Worm (Caenorhabditis elegans) whole organism, L3 larva: ENCODE data around the gene F17A9.4.

Source experiments
- ceh-82 ChIP-seq: fragments of 150-350 bp; optimal IDR thresholded peaks from 2 replicates; lab custom pipeline; 2014; ENCODE audit warnings: missing biosample characterization, missing genetic modification characterization
- egl-27 ChIP-seq: sonication (generic microtip); optimal IDR thresholded peaks from 4 replicates; lab custom pipeline; 2017; ENCODE audit warnings: missing biosample characterization, missing genetic modification reagents, missing genetic modification characterization
- fkh-10 ChIP-seq: sonication (generic microtip); optimal IDR thresholded peaks from 2 replicates; lab custom pipeline; 2017; ENCODE audit warnings: missing biosample characterization, missing genetic modification reagents, missing genetic modification characterization
- nhr-23 ChIP-seq: fragments of 150-350 bp; optimal IDR thresholded peaks from 2 replicates; lab custom pipeline; 2014; ENCODE audit warnings: missing biosample characterization, missing genetic modification reagents, missing genetic modification characterization
- nhr-237 ChIP-seq: fragments of 150-350 bp; optimal IDR thresholded peaks from 2 replicates; lab custom pipeline; 2014; ENCODE audit warnings: missing biosample characterization, missing genetic modification characterization
- snpc-4 ChIP-seq: fragments of 150-350 bp; optimal IDR thresholded peaks from 2 replicates; lab custom pipeline; 2014; ENCODE audit warnings: missing biosample characterization, missing genetic modification characterization

ce11 chrV:6131100-6131499, 20.7 kb upstream of the F17A9.4 start, which contains the start of gene exp-2:
- TF ChIP-seq nhr-23 (tag; lab: Kevin White, UChicago) (no peak), fkh-10 (GFP tag; lab: Kevin White, UChicago) (no peak), snpc-4 (no peak), nhr-237 (tag; lab: Kevin White, UChicago) (no peak), ceh-82 (tag; lab: Kevin White, UChicago) (no peak), egl-27 (tag; lab: Kevin White, UChicago) (no peak)
